Worm (Caenorhabditis elegans) whole organism, late embryonic: ENCODE results near the gene F54F7.9.

Experiments used
- ceh-34 ChIP-seq: sonication (generic microtip); optimal IDR thresholded peaks from 2 replicates; lab custom pipeline; 2016; ENCODE audit warnings: mild to moderate bottlenecking, missing genetic modification characterization, missing compliant biosample characterization
- ceh-45 ChIP-seq: fragments of 200-800 bp; sonication (Bioruptor generic); IDR thresholded peaks from 2 replicates; pipeline ENCODE4 v1.3.6; 2022; ENCODE audit warnings: missing genetic modification reagents, missing genetic modification characterization, missing compliant biosample characterization
- elt-2 ChIP-seq: sonication (generic microtip); optimal IDR thresholded peaks from 2 replicates; lab custom pipeline; 2016; ENCODE audit warnings: missing genetic modification reagents, missing genetic modification characterization, missing compliant biosample characterization
- eyg-1 ChIP-seq: sonication (generic microtip); optimal IDR thresholded peaks from 2 replicates; lab custom pipeline; 2016; ENCODE audit warnings: missing genotype, missing genetic modification characterization, missing compliant biosample characterization
- fkh-10 ChIP-seq: fragments of 150-350 bp; optimal IDR thresholded peaks from 2 replicates; lab custom pipeline; 2014; ENCODE audit warnings: missing biosample characterization, missing genetic modification reagents, missing genetic modification characterization
- hlh-30 ChIP-seq: sonication (generic microtip); optimal IDR thresholded peaks from 2 replicates; lab custom pipeline; 2017; ENCODE audit warnings: antibody characterized with exemption, missing genetic modification characterization, missing compliant biosample characterization; ENCODE audit not compliant: insufficient read depth
- lim-6 ChIP-seq: sonication (generic microtip); optimal IDR thresholded peaks from 2 replicates; lab custom pipeline; 2016; ENCODE audit warnings: missing genetic modification characterization, missing compliant biosample characterization
- nfya-1 ChIP-seq: sonication (generic microtip); optimal IDR thresholded peaks from 2 replicates; lab custom pipeline; 2017; ENCODE audit warnings: missing genetic modification characterization, mild to moderate bottlenecking, missing compliant biosample characterization, antibody characterized with exemption, moderate library complexity
- nhr-232 ChIP-seq: sonication (generic microtip); optimal IDR thresholded peaks from 2 replicates; lab custom pipeline; 2016; ENCODE audit warnings: missing genetic modification characterization, missing compliant biosample characterization
- pha-4 ChIP-seq: fragments of 150-350 bp; optimal IDR thresholded peaks from 2 replicates; lab custom pipeline; 2018; ENCODE audit warnings: missing biosample characterization, missing genetic modification reagents, missing genetic modification characterization
- pqm-1 ChIP-seq: sonication (generic microtip); optimal IDR thresholded peaks from 2 replicates; lab custom pipeline; 2016; ENCODE audit warnings: missing genetic modification characterization, missing compliant biosample characterization
- unc-86 ChIP-seq: sonication (generic microtip); optimal IDR thresholded peaks from 2 replicates; lab custom pipeline; 2016; ENCODE audit warnings: missing genetic modification characterization, missing compliant biosample characterization

ce11 chrX:11804057-11804456 is 44.5 kb downstream of the F54F7.9 start, which contains the start of gene C34E11.4:
- TF ChIP-seq ceh-34 (tag; lab: Kevin White, UChicago) (no peak), pqm-1 (tag; lab: Kevin White, UChicago) (no peak), unc-86 (tag; lab: Kevin White, UChicago) (no peak), lim-6 (tag; lab: Kevin White, UChicago) (no peak), nhr-232 (tag; lab: Kevin White, UChicago) (no peak), pha-4 (tag; lab: Kevin White, UChicago) (no peak), fkh-10 (no peak), elt-2 (no peak), eyg-1 (tag; lab: Kevin White, UChicago) (no peak), hlh-30 (tag; lab: Kevin White, UChicago) (no peak), nfya-1 (tag; lab: Kevin White, UChicago) (no peak), ceh-45 (GFP tag; lab: Robert Waterston, UW) (no peak)
